Fruit fly (Drosophila melanogaster) whole organism, wandering third instar larva: ENCODE results near the gene Atg13.

ENCODE experiments used
- CG32264 ChIP-seq: fragments of 200-800 bp; sonication (Bioruptor generic); optimal IDR thresholded peaks from 2 replicates; lab custom pipeline; 2016; ENCODE audit warnings: missing biosample characterization, missing genetic modification characterization
- CrebA ChIP-seq: fragments of 200-800 bp; sonication (Bioruptor generic); optimal IDR thresholded peaks from 2 replicates; lab custom pipeline; 2016; ENCODE audit warnings: missing biosample characterization, mild to moderate bottlenecking, missing genetic modification characterization, borderline replicate concordance
- Dfd ChIP-seq: fragments of >200 bp; optimal IDR thresholded peaks from 2 replicates; lab custom pipeline; 2017; ENCODE audit warnings: missing biosample characterization, missing genetic modification characterization
- Dif ChIP-seq: fragments of 200-275, 200-300 bp; sonication (Bioruptor generic); optimal IDR thresholded peaks from 2 replicates; lab custom pipeline; 2018; ENCODE audit warnings: missing biosample characterization, missing genetic modification characterization; ENCODE audit not compliant: partially characterized antibody
- GATAd ChIP-seq: sonication (Bioruptor generic); optimal IDR thresholded peaks from 2 replicates; lab custom pipeline; 2016; ENCODE audit warnings: missing biosample characterization, missing genetic modification characterization
- HLH106 ChIP-seq: fragments of 200-800 bp; optimal IDR thresholded peaks from 3 replicates; lab custom pipeline; 2019; ENCODE audit warnings: missing biosample characterization, mild to moderate bottlenecking, missing genetic modification characterization, moderate library complexity
- Hnf4 ChIP-seq: fragments of 200-800 bp; sonication (Bioruptor generic); optimal IDR thresholded peaks from 2 replicates; lab custom pipeline; 2016; ENCODE audit warnings: missing biosample characterization, mild to moderate bottlenecking, missing genetic modification characterization
- Hr78 ChIP-seq: fragments of >200 bp; optimal IDR thresholded peaks from 2 replicates; lab custom pipeline; 2017; ENCODE audit warnings: missing biosample characterization, missing genetic modification characterization
- Hr83 ChIP-seq: fragments of 200-300 bp; sonication (Bioruptor generic); optimal IDR thresholded peaks from 2 replicates; lab custom pipeline; 2016; ENCODE audit warnings: missing biosample characterization, mild to moderate bottlenecking, missing genetic modification characterization, moderate library complexity; ENCODE audit not compliant: poor library complexity, severe bottlenecking
- Jra ChIP-seq: sonication (Bioruptor generic); optimal IDR thresholded peaks from 2 replicates; lab custom pipeline; 2016; ENCODE audit warnings: missing biosample characterization, missing genetic modification characterization
- Myc ChIP-seq: fragments of >200 bp; optimal IDR thresholded peaks from 2 replicates; lab custom pipeline; 2017
- N ChIP-seq: fragments of >200 bp; optimal IDR thresholded peaks from 2 replicates; lab custom pipeline; 2018; ENCODE audit warnings: missing biosample characterization, missing external identifiers, missing genetic modification characterization
- Sp1 ChIP-seq: fragments of 200-800 bp; sonication (Bioruptor generic); optimal IDR thresholded peaks from 3 replicates; lab custom pipeline; 2019; ENCODE audit warnings: missing biosample characterization, mild to moderate bottlenecking, missing genetic modification characterization, moderate library complexity
- Vsx2 ChIP-seq: fragments of 200-300, 225-300 bp; sonication (Bioruptor generic); optimal IDR thresholded peaks from 2 replicates; lab custom pipeline; 2018; ENCODE audit warnings: missing biosample characterization, missing genetic modification characterization; ENCODE audit not compliant: partially characterized antibody
- br ChIP-seq: fragments of 200-800 bp; sonication (Bioruptor generic); optimal IDR thresholded peaks from 2 replicates; lab custom pipeline; 2016; ENCODE audit warnings: missing biosample characterization, missing genetic modification characterization
- brk ChIP-seq: fragments of 200-800 bp; sonication (Bioruptor generic); optimal IDR thresholded peaks from 2 replicates; lab custom pipeline; 2016; ENCODE audit warnings: missing biosample characterization, mild to moderate bottlenecking, missing genetic modification characterization
- dl ChIP-seq, 2 experiments: fragments of 175-275, 200-275 bp in 1 of 2; fragments of 200-275 bp in 1 of 2; sonication (Bioruptor generic); optimal IDR thresholded peaks; lab custom pipeline; 2018; ENCODE audit warnings: mild to moderate bottlenecking in 2 of 2, missing biosample characterization in 2 of 2, missing genetic modification characterization in 2 of 2, moderate library complexity in 2 of 2; ENCODE audit not compliant: partially characterized antibody in 2 of 2, insufficient read depth in 1 of 2
- dmrt93B ChIP-seq: fragments of 200-800 bp; sonication (Bioruptor generic); optimal IDR thresholded peaks from 2 replicates; lab custom pipeline; 2018; ENCODE audit warnings: missing biosample characterization, mild to moderate bottlenecking, missing genetic modification characterization
- dsf ChIP-seq: sonication (Bioruptor generic); optimal IDR thresholded peaks from 2 replicates; lab custom pipeline; 2016; ENCODE audit warnings: missing biosample characterization, missing genetic modification characterization, borderline replicate concordance
- ey ChIP-seq: fragments of 200-800 bp; sonication (Bioruptor generic); optimal IDR thresholded peaks from 2 replicates; lab custom pipeline; 2016; ENCODE audit warnings: missing biosample characterization, missing genetic modification characterization
- foxo ChIP-seq, 2 experiments: fragments of 200-800 bp; sonication (Bioruptor generic); optimal IDR thresholded peaks; 2 replicates in 1 of 2; 3 replicates in 1 of 2; lab custom pipeline; 2016 to 2017; ENCODE audit warnings: missing biosample characterization in 2 of 2, missing genetic modification characterization in 2 of 2
- fru ChIP-seq: fragments of 200-800 bp; sonication (Bioruptor generic); optimal IDR thresholded peaks from 3 replicates; lab custom pipeline; 2016; ENCODE audit warnings: missing biosample characterization, mild to moderate bottlenecking, missing genetic modification characterization
- h ChIP-seq: fragments of 200-800 bp; sonication (Bioruptor generic); optimal IDR thresholded peaks from 3 replicates; lab custom pipeline; 2016; ENCODE audit warnings: missing biosample characterization, mild to moderate bottlenecking, missing genetic modification characterization
- psq ChIP-seq: fragments of 200-800 bp; sonication (Bioruptor generic); optimal IDR thresholded peaks from 3 replicates; lab custom pipeline; 2017; ENCODE audit warnings: missing biosample characterization, mild to moderate bottlenecking, missing genetic modification characterization, moderate library complexity
- rgr ChIP-seq: fragments of 200-800 bp; sonication (Bioruptor generic); optimal IDR thresholded peaks from 3 replicates; lab custom pipeline; 2016; ENCODE audit warnings: missing biosample characterization, mild to moderate bottlenecking, missing genetic modification characterization
- sage ChIP-seq: fragments of 200-800 bp; sonication (Bioruptor generic); optimal IDR thresholded peaks from 2 replicates; lab custom pipeline; 2016; ENCODE audit warnings: missing biosample characterization, mild to moderate bottlenecking, missing genetic modification characterization
- sv ChIP-seq: fragments of 200-800 bp; sonication (Bioruptor generic); optimal IDR thresholded peaks from 3 replicates; lab custom pipeline; 2016; ENCODE audit warnings: missing biosample characterization, missing genetic modification characterization
- usp ChIP-seq: fragments of >200 bp; optimal IDR thresholded peaks from 2 replicates; lab custom pipeline; 2017; ENCODE audit warnings: missing biosample characterization, missing genetic modification characterization
- woc ChIP-seq: sonication (Bioruptor generic); optimal IDR thresholded peaks from 2 replicates; lab custom pipeline; 2016; ENCODE audit warnings: missing biosample characterization, mild to moderate bottlenecking, missing genetic modification characterization

The Atg13 gene

DNA sequence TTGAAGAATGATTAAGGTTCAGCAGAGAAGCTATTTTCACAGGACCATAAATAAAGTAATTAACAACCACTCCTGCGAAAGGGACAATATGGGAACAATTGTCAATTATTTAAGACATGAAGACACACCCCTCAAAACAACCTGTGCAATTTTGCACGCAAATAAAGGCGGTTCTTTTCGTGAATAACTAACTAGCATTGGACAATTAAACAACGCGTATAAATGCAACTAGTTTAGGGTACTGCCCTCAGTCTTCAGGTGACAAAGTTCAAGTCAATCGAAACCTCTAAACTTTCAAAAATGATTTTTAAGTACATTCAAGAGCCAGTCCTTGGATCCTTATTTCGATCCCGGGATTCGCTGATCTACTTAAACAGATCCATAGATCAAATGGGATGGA, 28.2 kb upstream of the Atg13 start, which contains the start of gene Or85a:
Or85a (plus strand) TSS at position 301 of the 400 bp plus-strand sequence.
- TF ChIP-seq fru (no peak), GATAd (GFP tag; lab: Kevin White, UChicago) (no peak), sage (GFP tag; lab: Kevin White, UChicago) (no peak), psq (GFP tag; lab: Kevin White, UChicago) (no peak), Dfd (GFP tag; lab: Kevin White, UChicago) (no peak), HLH106 (tag; lab: Kevin White, UChicago) (no peak), N (no peak), foxo (GFP tag; optimal IDR thresholded peaks at IDR 0.05; lab: Kevin White, UChicago) (no peak), Jra (GFP tag; lab: Kevin White, UChicago) (no peak), ey (GFP tag; lab: Kevin White, UChicago) (no peak), dsf (GFP tag; lab: Kevin White, UChicago) (no peak), woc (GFP tag; lab: Kevin White, UChicago) (no peak), usp (no peak), h (no peak), Hr83 (GFP tag; lab: Kevin White, UChicago) (no peak), CG32264 (GFP tag; lab: Kevin White, UChicago) (no peak), Hr78 (no peak), Dif (GFP tag; lab: Kevin White, UChicago) (no peak), br (GFP tag; lab: Kevin White, UChicago) (no peak), Sp1 (GFP tag; lab: Kevin White, UChicago) (no peak)

DNA sequence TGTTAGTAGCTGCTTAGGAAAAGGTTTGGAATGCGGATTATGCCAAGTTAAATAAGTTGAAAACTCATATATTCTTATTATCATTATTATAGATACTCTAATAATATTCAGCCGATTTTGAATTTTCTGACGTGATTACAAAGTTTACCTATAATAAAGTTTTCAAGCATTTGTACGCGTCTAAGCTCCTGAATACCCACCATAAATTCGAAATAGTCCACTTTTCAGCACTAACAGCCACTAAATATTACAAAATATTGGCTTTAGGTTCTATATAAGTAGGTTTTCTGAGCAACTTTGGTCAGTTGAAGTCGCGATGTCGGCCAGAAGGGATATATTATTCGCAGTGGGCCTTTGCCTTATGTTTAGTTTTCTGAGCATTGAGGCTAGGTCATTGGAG, 25.6 kb upstream of the Atg13 start, which contains the start of gene CG7443:
CG7443 (plus strand) TSS at position 301 of the 400 bp plus-strand sequence.
- TF ChIP-seq woc (GFP tag; lab: Kevin White, UChicago) (no peak), Hr78 (no peak), N (no peak), CG32264 (GFP tag; lab: Kevin White, UChicago) (no peak)

DNA sequence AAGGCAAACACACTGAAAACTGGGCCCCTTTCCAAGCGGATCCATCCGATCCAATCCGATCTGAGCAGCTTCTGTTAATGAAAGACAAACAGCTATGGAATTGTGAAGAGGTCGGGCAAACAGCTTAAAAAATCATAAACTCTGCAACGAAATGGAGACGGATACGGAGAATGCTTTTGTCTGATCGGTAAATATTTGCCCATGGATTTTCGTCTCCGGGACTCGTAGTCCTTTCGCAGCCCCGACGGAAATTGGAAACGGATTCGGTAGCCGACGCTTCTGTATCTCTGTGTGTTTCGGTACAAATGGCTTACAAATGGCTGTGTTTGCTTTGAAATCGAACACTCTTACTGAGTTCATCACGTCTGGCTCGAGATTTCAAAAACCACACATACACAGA, 22.7 kb upstream of the Atg13 start:
- no peak for TF ChIP-seq h
- TF ChIP-seq sage (GFP tag; lab: Kevin White, UChicago) = no peak
- TF ChIP-seq HLH106 (tag; lab: Kevin White, UChicago) = no peak
- no peak for TF ChIP-seq Hnf4
- TF ChIP-seq Dfd (GFP tag; lab: Kevin White, UChicago) = no peak

DNA sequence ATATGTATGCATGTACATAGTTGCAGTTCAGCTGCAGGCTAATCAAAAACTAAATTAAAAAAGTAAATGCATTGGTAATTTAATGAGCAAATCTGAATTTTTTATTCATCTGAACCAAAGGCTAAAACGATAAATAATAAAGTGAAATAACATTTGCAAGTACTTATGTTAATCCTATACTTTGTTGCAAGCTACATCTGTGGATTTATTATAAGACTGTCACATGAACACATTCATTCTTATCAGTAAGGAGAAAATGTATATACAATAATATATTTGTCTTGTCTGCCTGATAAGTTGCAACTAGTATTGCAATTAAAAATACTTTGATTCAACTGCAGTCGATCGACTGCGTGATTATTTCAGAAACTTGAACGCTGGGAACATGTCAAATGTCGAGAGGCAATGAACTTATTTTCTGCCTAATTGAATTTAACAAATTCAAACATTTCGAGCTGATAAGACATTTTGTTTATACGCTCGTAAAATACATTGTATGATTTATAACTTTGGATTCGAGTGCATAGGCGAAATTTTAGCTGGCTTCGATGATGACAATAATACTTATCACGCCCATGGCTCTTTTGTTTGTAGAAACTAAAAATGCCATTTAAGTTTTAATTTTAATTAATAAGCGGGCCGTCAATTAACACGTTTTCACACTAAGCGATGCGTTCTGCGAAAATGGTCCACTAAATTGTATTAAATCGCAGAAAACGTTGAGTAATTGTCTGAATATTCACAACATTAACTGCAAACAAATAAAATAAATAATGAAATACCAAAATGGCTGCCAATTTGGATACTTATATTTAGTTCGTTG, 21.4 kb upstream of the Atg13 start:
- no peak for TF ChIP-seq dl (GFP tag; optimal IDR thresholded peaks at IDR 0.05; lab: Kevin White, UChicago; ENCODE audit: insufficient read depth in 1 of 2, partially characterized antibody in 2 of 2)
- no peak for TF ChIP-seq h
- no peak for TF ChIP-seq Dif (GFP tag; lab: Kevin White, UChicago)
- TF ChIP-seq foxo (GFP tag; optimal IDR thresholded peaks at IDR 0.05; lab: Kevin White, UChicago) = no peak
- TF ChIP-seq psq (GFP tag; lab: Kevin White, UChicago) = no peak
- TF ChIP-seq Dfd (GFP tag; lab: Kevin White, UChicago) = no peak
- TF ChIP-seq Hr78 = no peak
- no peak for TF ChIP-seq CG32264 (GFP tag; lab: Kevin White, UChicago)
- TF ChIP-seq dsf (GFP tag; lab: Kevin White, UChicago) = no peak
- TF ChIP-seq dmrt93B (GFP tag; lab: Kevin White, UChicago) = no peak
- no peak for TF ChIP-seq Vsx2 (GFP tag; lab: Kevin White, UChicago)
- TF ChIP-seq ey (GFP tag; lab: Kevin White, UChicago) = no peak
- TF ChIP-seq woc (GFP tag; lab: Kevin White, UChicago) = no peak
- no peak for TF ChIP-seq usp
- no peak for TF ChIP-seq CrebA (GFP tag; lab: Kevin White, UChicago)
- TF ChIP-seq rgr = no peak
- TF ChIP-seq HLH106 (tag; lab: Kevin White, UChicago) = no peak
- TF ChIP-seq, all 38 proteins: peak for 0

dm6 chr3R:8329628-8330027, 20.0 kb upstream of the Atg13 start:
- TF ChIP-seq CG32264 (GFP tag; lab: Kevin White, UChicago) (no peak), br (GFP tag; lab: Kevin White, UChicago) (no peak), sv (no peak), Vsx2 (GFP tag; lab: Kevin White, UChicago) (no peak), N (no peak), Myc (lab: Kevin White, UChicago) (no peak), brk (GFP tag; lab: Kevin White, UChicago) (no peak)
